Worm (Caenorhabditis elegans) whole organism, mixed stage, embryonic: ENCODE measurements around the gene K05F1.14.
"Not testable (repeated sequence)": the region's sequence is repeated elsewhere in the genome, so short reads cannot be mapped to it uniquely, and the experiment has no call there.

Experiments used
- bed-3 ChIP-seq: fragments of 200-800 bp; sonication (Bioruptor generic); optimal IDR thresholded peaks from 3 replicates; lab custom pipeline; 2018; ENCODE audit warnings: mild to moderate bottlenecking, missing genetic modification characterization, moderate library complexity, missing compliant biosample characterization
- blmp-1 ChIP-seq: fragments of 150-350 bp; optimal IDR thresholded peaks from 2 replicates; lab custom pipeline; 2014; ENCODE audit warnings: missing biosample characterization, missing genetic modification characterization
- ceh-39 ChIP-seq: fragments of 150-350 bp; optimal IDR thresholded peaks from 2 replicates; lab custom pipeline; 2014; ENCODE audit warnings: missing biosample characterization, missing genetic modification characterization
- ceh-43 ChIP-seq: fragments of 200-800 bp; sonication (Bioruptor generic); optimal IDR thresholded peaks from 2 replicates; lab custom pipeline; 2018; ENCODE audit warnings: mild to moderate bottlenecking, missing genetic modification characterization, moderate library complexity, missing compliant biosample characterization
- ceh-83 ChIP-seq: fragments of 200-800 bp; sonication (Bioruptor generic); optimal IDR thresholded peaks from 2 replicates; lab custom pipeline; 2018; ENCODE audit warnings: mild to moderate bottlenecking, missing genetic modification characterization, missing compliant biosample characterization
- ces-1 ChIP-seq: fragments of 150-350 bp; optimal IDR thresholded peaks from 2 replicates; lab custom pipeline; 2014; ENCODE audit warnings: missing biosample characterization, missing genetic modification reagents, missing genetic modification characterization
- cnd-1 ChIP-seq: fragments of 200-800 bp; sonication (Bioruptor generic); optimal IDR thresholded peaks from 2 replicates; lab custom pipeline; 2018; ENCODE audit warnings: mild to moderate bottlenecking, missing genetic modification characterization, missing compliant biosample characterization
- drap-1 ChIP-seq: fragments of 200-800 bp; sonication (Bioruptor generic); optimal IDR thresholded peaks from 3 replicates; lab custom pipeline; 2018; ENCODE audit warnings: mild to moderate bottlenecking, missing genetic modification characterization, missing compliant biosample characterization
- elt-1 ChIP-seq: sonication (generic microtip); optimal IDR thresholded peaks from 2 replicates; lab custom pipeline; 2017; ENCODE audit warnings: missing genetic modification characterization, mild to moderate bottlenecking, missing compliant biosample characterization, antibody characterized with exemption, moderate library complexity, borderline replicate concordance; ENCODE audit not compliant: insufficient read depth
- flh-1 ChIP-seq: fragments of 200-800 bp; sonication (Bioruptor generic); optimal IDR thresholded peaks from 2 replicates; lab custom pipeline; 2018; ENCODE audit warnings: mild to moderate bottlenecking, missing genetic modification characterization, moderate library complexity, missing compliant biosample characterization
- ham-2 ChIP-seq: fragments of 200-800 bp; sonication (Bioruptor generic); optimal IDR thresholded peaks from 2 replicates; lab custom pipeline; 2018; ENCODE audit warnings: mild to moderate bottlenecking, missing genetic modification characterization, missing compliant biosample characterization
- hlh-1 ChIP-seq: fragments of 150-350 bp; optimal IDR thresholded peaks from 2 replicates; lab custom pipeline; 2014; ENCODE audit warnings: missing biosample characterization, missing genetic modification reagents, missing genetic modification characterization
- lin-13 ChIP-seq: fragments of 150-350 bp; optimal IDR thresholded peaks from 2 replicates; lab custom pipeline; 2014; ENCODE audit warnings: missing biosample characterization, missing genetic modification characterization
- lin-32 ChIP-seq: fragments of 200-800 bp; sonication (Bioruptor generic); optimal IDR thresholded peaks from 2 replicates; lab custom pipeline; 2018; ENCODE audit warnings: mild to moderate bottlenecking, missing genetic modification characterization, missing compliant biosample characterization
- lsy-2 ChIP-seq: fragments of 150-350 bp; optimal IDR thresholded peaks from 2 replicates; lab custom pipeline; 2014; ENCODE audit warnings: missing biosample characterization, missing genetic modification characterization
- mep-1 ChIP-seq: fragments of 150-350 bp; optimal IDR thresholded peaks from 2 replicates; lab custom pipeline; 2017; ENCODE audit warnings: missing biosample characterization, missing genetic modification reagents, missing genetic modification characterization, inconsistent platforms
- mls-2 ChIP-seq: sonication (generic microtip); optimal IDR thresholded peaks from 2 replicates; lab custom pipeline; 2016; ENCODE audit warnings: mild to moderate bottlenecking, missing genetic modification characterization, moderate library complexity, missing compliant biosample characterization
- nhr-12 ChIP-seq: fragments of 150-350 bp; optimal IDR thresholded peaks from 2 replicates; lab custom pipeline; 2014; ENCODE audit warnings: missing biosample characterization, missing genetic modification characterization
- nhr-2 ChIP-seq: fragments of 150-350 bp; optimal IDR thresholded peaks from 2 replicates; lab custom pipeline; 2014; ENCODE audit warnings: missing biosample characterization, missing genetic modification characterization
- nhr-237 ChIP-seq: fragments of 150-350 bp; optimal IDR thresholded peaks from 2 replicates; lab custom pipeline; 2014; ENCODE audit warnings: missing biosample characterization, missing genetic modification characterization
- nhr-28 ChIP-seq: fragments of 150-350 bp; optimal IDR thresholded peaks from 2 replicates; lab custom pipeline; 2014; ENCODE audit warnings: missing biosample characterization, missing genetic modification characterization
- sem-2 ChIP-seq: fragments of 200-800 bp; sonication (Bioruptor generic); optimal IDR thresholded peaks from 2 replicates; lab custom pipeline; 2018; ENCODE audit warnings: mild to moderate bottlenecking, missing genetic modification characterization, missing compliant biosample characterization
- snpc-4 ChIP-seq: fragments of 150-350 bp; optimal IDR thresholded peaks from 2 replicates; lab custom pipeline; 2014; ENCODE audit warnings: missing biosample characterization, missing genetic modification characterization
- tbx-8 ChIP-seq: fragments of 200-800 bp; sonication (Bioruptor generic); optimal IDR thresholded peaks from 2 replicates; lab custom pipeline; 2018; ENCODE audit warnings: mild to moderate bottlenecking, missing genetic modification characterization, moderate library complexity, missing compliant biosample characterization
- unc-39 ChIP-seq: fragments of 150-350 bp; optimal IDR thresholded peaks from 2 replicates; lab custom pipeline; 2014; ENCODE audit warnings: missing biosample characterization, missing genetic modification characterization
- unc-62 ChIP-seq: fragments of 150-350 bp; optimal IDR thresholded peaks from 2 replicates; lab custom pipeline; 2014; ENCODE audit warnings: missing biosample characterization, missing genetic modification reagents, missing genetic modification characterization
- zip-8 ChIP-seq: fragments of 150-350 bp; optimal IDR thresholded peaks from 2 replicates; lab custom pipeline; 2014; ENCODE audit warnings: missing biosample characterization, missing genetic modification characterization

K05F1.14 gene

DNA sequence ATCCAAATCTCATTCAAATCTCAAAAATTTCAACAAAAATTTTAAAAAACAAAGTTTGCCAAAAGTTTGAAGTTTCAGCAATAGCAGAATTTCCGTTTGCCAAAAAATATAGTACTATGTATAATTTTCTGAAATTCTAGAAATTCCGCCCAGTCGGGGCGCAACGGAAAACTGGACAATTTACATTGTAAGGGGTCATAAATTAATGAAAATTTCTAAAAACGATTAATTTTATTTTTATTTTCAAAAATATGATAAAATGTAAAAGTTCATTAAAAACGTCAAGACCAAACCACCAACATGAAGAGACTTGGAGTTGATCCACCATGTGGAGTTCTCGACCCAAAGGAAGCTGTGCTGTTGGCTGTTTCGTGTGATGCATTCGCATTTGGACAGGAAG, 25.9 kb upstream of the K05F1.14 start, which contains the start of gene ZK1248.4:
Gene ZK1248.4, plus strand, starts transcription at position 301 of the 400 bp plus-strand sequence.
- TF ChIP-seq ceh-83 (GFP tag; lab: Kevin White, UChicago) (no peak), sem-2 (no peak), unc-39 (tag; lab: Kevin White, UChicago) (no peak), hlh-1 (tag; lab: Kevin White, UChicago) (no peak), mep-1 (tag; lab: Kevin White, UChicago) (no peak), nhr-12 (tag; lab: Kevin White, UChicago) (no peak), flh-1 (GFP tag; lab: Kevin White, UChicago) (no peak), nhr-2 (tag; lab: Kevin White, UChicago) (no peak), blmp-1 (tag; lab: Kevin White, UChicago) (no peak), drap-1 (GFP tag; lab: Kevin White, UChicago) (no peak), mls-2 (tag; lab: Kevin White, UChicago) (no peak), ceh-39 (no peak), nhr-237 (tag; lab: Kevin White, UChicago) (no peak)

DNA sequence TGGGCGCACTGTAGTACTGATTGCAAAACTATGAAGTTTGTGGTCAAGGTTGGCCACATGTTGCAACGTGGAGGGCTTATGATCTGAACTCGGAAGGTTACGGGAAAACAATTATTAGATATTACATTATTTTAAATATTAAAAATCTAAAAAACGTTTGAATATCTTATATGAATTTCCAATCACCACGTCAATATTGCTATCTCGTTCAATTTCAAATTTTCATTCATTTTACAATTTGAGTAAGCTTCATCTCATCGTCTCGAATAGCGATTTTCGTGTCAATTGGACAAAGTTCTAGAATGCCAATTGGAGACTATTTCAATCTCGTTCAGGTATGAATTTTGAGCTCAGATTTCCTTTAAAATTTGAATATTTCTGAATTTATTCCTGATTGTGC, 24.0 kb upstream of the K05F1.14 start, which contains the start of gene ZK1248.20:
Gene ZK1248.20, plus strand, starts transcription at position 301 of the 400 bp plus-strand sequence.
- no peak for TF ChIP-seq flh-1 (GFP tag; lab: Kevin White, UChicago)
- TF ChIP-seq nhr-2 (tag; lab: Kevin White, UChicago), result no peak
- no peak for TF ChIP-seq nhr-12 (tag; lab: Kevin White, UChicago)
- no peak for TF ChIP-seq blmp-1 (tag; lab: Kevin White, UChicago)

DNA sequence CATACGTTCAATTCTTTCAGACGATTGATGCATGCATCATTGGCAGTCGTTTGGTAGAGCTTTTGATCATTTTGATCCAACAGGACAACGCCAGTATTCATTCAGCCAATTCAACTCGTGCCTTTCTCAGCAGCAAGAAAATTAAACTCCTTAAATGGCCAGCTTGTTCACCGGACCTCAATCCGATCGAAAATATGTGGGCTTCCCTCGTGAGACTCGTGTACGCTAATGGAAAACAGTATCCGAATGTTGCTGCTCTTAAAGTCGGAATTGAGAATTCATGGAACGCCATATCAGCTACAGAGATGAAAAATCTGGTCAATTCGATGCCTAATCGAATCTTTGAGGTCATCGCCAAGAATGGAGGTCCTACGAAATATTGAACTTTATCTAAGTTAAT, 23.0 kb upstream of the K05F1.14 start, which contains the start of gene wago-5:
Gene wago-5, minus strand, starts transcription at position 101 of the 400 bp plus-strand sequence.
- TF ChIP-seq unc-39 (tag; lab: Kevin White, UChicago); nhr-2 (tag; lab: Kevin White, UChicago); ceh-83 (GFP tag; lab: Kevin White, UChicago): not testable (repeated sequence)

DNA sequence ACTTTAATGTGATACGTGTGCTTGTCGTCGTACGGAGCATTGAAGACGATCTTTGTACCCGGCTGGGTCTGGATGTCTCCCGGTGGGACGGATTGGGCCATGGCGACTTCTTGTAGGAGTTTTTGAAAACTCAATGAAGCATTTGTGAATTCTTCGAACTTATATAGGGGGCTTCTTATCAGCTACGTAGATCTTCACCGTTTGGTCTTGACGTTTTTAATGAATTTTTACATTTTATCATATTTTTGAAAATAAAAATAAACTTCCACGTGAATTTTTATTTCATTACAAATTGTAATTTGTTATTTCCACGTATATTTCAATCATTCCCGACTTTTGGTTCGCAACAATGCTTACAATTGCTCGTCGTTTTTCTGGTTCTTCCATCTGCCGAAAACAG, 17.8 kb upstream of the K05F1.14 start, which contains the start of the genes msp-64 and ZK1248.5:
Gene msp-64, minus strand, starts transcription at position 101 of the 400 bp plus-strand sequence.
Gene ZK1248.5, plus strand, starts transcription at position 285 of the 400 bp plus-strand sequence.
- TF ChIP-seq ceh-43 (GFP tag; lab: Kevin White, UChicago), result no peak
- no peak for TF ChIP-seq unc-62 (GFP tag; lab: Kevin White, UChicago)
- no peak for TF ChIP-seq ham-2 (GFP tag; lab: Kevin White, UChicago)
- TF ChIP-seq nhr-28 (tag; lab: Kevin White, UChicago), result no peak
- TF ChIP-seq snpc-4 (tag; lab: Kevin White, UChicago), result no peak
- TF ChIP-seq unc-39 (tag; lab: Kevin White, UChicago), result no peak
- no peak for TF ChIP-seq lin-32 (GFP tag; lab: Kevin White, UChicago)
- TF ChIP-seq ceh-39, result no peak
- TF ChIP-seq cnd-1 (tag; lab: Kevin White, UChicago), result no peak

DNA sequence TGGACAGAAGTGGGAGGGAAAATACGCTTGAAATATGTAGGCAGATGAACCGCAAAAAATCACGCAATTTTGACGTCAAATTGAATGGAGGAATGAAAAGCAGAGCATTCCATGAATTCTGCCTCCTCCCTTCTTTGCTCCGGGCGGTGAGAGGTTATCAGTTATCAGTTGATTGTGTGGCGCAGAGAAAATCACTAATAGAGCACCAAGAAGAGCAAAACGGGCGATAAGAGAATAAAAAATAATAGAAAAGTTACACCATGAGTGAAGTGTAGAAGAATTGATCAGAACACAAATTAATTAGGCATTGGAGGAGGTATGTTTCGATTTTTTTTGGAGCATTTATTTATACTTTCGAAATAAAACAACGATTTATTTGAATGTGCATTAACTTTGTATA, 14.2 kb upstream of the K05F1.14 start:
- TF ChIP-seq mep-1 (tag; lab: Kevin White, UChicago) (no peak), mls-2 (tag; lab: Kevin White, UChicago) (no peak), zip-8 (no peak), ham-2 (GFP tag; lab: Kevin White, UChicago) (no peak), unc-39 (tag; lab: Kevin White, UChicago) (no peak), ceh-43 (GFP tag; lab: Kevin White, UChicago) (no peak), nhr-2 (tag; lab: Kevin White, UChicago) (no peak), ceh-39 (no peak), tbx-8 (no peak), nhr-237 (tag; lab: Kevin White, UChicago) (no peak), snpc-4 (tag; lab: Kevin White, UChicago) (no peak), flh-1 (GFP tag; lab: Kevin White, UChicago) (no peak), elt-1 (tag; lab: Kevin White, UChicago) (no peak), ces-1 (GFP tag; lab: Kevin White, UChicago) (no peak), bed-3 (GFP tag; lab: Kevin White, UChicago) (no peak), drap-1 (GFP tag; lab: Kevin White, UChicago) (no peak), lin-13 (tag; lab: Kevin White, UChicago) (no peak), nhr-12 (tag; lab: Kevin White, UChicago) (no peak), lin-32 (GFP tag; lab: Kevin White, UChicago) (no peak), lsy-2 (tag; lab: Kevin White, UChicago) (no peak)
